Fruit fly (Drosophila melanogaster) whole organism, pupa: Measurements from ENCODE around the gene Reg-2.

Experiments used
- CG12605 ChIP-seq: fragments of 200-800 bp; sonication (Bioruptor generic); IDR thresholded peaks from 2 replicates; pipeline ENCODE4 v1.3.6; 2022; ENCODE audit warnings: missing biosample characterization, missing genetic modification characterization
- CG13204 ChIP-seq: fragments of 200-800 bp; sonication (Bioruptor generic); optimal IDR thresholded peaks from 2 replicates; lab custom pipeline; 2018; ENCODE audit warnings: missing biosample characterization, mild to moderate bottlenecking, missing genetic modification characterization, moderate library complexity
- CG15710 ChIP-seq: fragments of 200-800 bp; sonication (Bioruptor generic); optimal IDR thresholded peaks from 2 replicates; lab custom pipeline; 2018; ENCODE audit warnings: missing biosample characterization, mild to moderate bottlenecking, missing genetic modification characterization, moderate library complexity
- CG8159 ChIP-seq: fragments of 200-800 bp; sonication (Bioruptor generic); optimal IDR thresholded peaks from 3 replicates; lab custom pipeline; 2018; ENCODE audit warnings: missing biosample characterization, mild to moderate bottlenecking, missing genetic modification characterization, moderate library complexity
- CG9948 ChIP-seq: fragments of 200-800 bp; sonication (Bioruptor generic); optimal IDR thresholded peaks from 2 replicates; lab custom pipeline; 2018; ENCODE audit warnings: missing biosample characterization, mild to moderate bottlenecking, missing genetic modification characterization, moderate library complexity
- D1 ChIP-seq: fragments of 200-800 bp; sonication (Bioruptor generic); optimal IDR thresholded peaks from 2 replicates; lab custom pipeline; 2018; ENCODE audit warnings: missing biosample characterization, mild to moderate bottlenecking, missing genetic modification characterization, moderate library complexity
- Ets98B ChIP-seq: fragments of 200-800 bp; sonication (Bioruptor generic); IDR thresholded peaks from 2 replicates; pipeline ENCODE4 v1.3.6; 2022; ENCODE audit warnings: missing biosample characterization, missing genetic modification characterization
- Pif1A ChIP-seq: fragments of 200-800 bp; sonication (Bioruptor generic); optimal IDR thresholded peaks from 3 replicates; lab custom pipeline; 2016; ENCODE audit warnings: missing biosample characterization, missing genetic modification characterization
- Snoo ChIP-seq: fragments of 200-800 bp; sonication (Bioruptor generic); optimal IDR thresholded peaks from 3 replicates; lab custom pipeline; 2017; ENCODE audit warnings: missing biosample characterization, mild to moderate bottlenecking, missing genetic modification characterization, inconsistent platforms
- fd96Ca ChIP-seq: fragments of 200-800 bp; sonication (Bioruptor generic); IDR thresholded peaks from 3 replicates; pipeline ENCODE4 v1.3.6; 2022; ENCODE audit warnings: missing biosample characterization, missing genetic modification characterization
- gl ChIP-seq: fragments of 200-800 bp; sonication (Bioruptor generic); optimal IDR thresholded peaks from 2 replicates; lab custom pipeline; 2018; ENCODE audit warnings: missing biosample characterization, mild to moderate bottlenecking, missing genetic modification characterization
- rn ChIP-seq: fragments of 200-800 bp; sonication (Bioruptor generic); IDR thresholded peaks from 2 replicates; pipeline ENCODE4 v1.3.6; 2022; ENCODE audit warnings: missing biosample characterization, missing genetic modification characterization

- peak; percentile 17 for TF ChIP-seq gl (tag; lab: Kevin White, UChicago)
- peak; percentile 65 for TF ChIP-seq CG13204 (GFP tag; lab: Kevin White, UChicago)
- TF ChIP-seq CG9948 (tag; lab: Kevin White, UChicago), result no peak
- 0 out of 2 replicates have a peak, but pooled peaks have one; percentile 26 for TF ChIP-seq rn (GFP tag; lab: Robert Waterston, UW)
- TF ChIP-seq fd96Ca (GFP tag; lab: Robert Waterston, UW), result peak; percentile 78
- TF ChIP-seq CG8159 (tag; lab: Kevin White, UChicago), result peak; percentile 15
- no peak for TF ChIP-seq D1 (tag; lab: Kevin White, UChicago)
- peak; percentile 71 for TF ChIP-seq Ets98B (GFP tag; lab: Robert Waterston, UW)
- TF ChIP-seq Snoo (tag; lab: Kevin White, UChicago), result no peak
- TF ChIP-seq CG15710 (tag; lab: Kevin White, UChicago), result peak; percentile 15
- no peak for TF ChIP-seq Pif1A
- 0 out of 2 replicates have a peak, but pooled peaks have one; percentile 62 for TF ChIP-seq CG12605 (GFP tag; lab: Robert Waterston, UW)
These were observed 21.6 kb upstream of the Reg-2 start for dm6 chr3L:627819-628601.
